Worm (Caenorhabditis elegans) whole organism, young adult: ENCODE results near the gene mig-22.

ENCODE experiments used
- B0261.1 ChIP-seq: sonication (generic microtip); optimal IDR thresholded peaks from 2 replicates; lab custom pipeline; 2016; ENCODE audit warnings: mild to moderate bottlenecking, missing genetic modification characterization, moderate library complexity, missing compliant biosample characterization
- C06A6.2 ChIP-seq: fragments of 200-800 bp; sonication (Bioruptor generic); conservative IDR thresholded peaks from 2 replicates; pipeline ENCODE4 v1.3.6; 2022; ENCODE audit warnings: missing genetic modification characterization, missing compliant biosample characterization
- F10E7.11 ChIP-seq: sonication (generic microtip); optimal IDR thresholded peaks from 2 replicates; lab custom pipeline; 2017; ENCODE audit warnings: mild to moderate bottlenecking, missing genetic modification characterization, moderate library complexity, missing compliant biosample characterization
- F22D6.2 ChIP-seq: sonication (generic microtip); optimal IDR thresholded peaks from 2 replicates; lab custom pipeline; 2016; ENCODE audit warnings: mild to moderate bottlenecking, missing genetic modification characterization, missing compliant biosample characterization
- F52B5.7 ChIP-seq: sonication (generic microtip); optimal IDR thresholded peaks from 2 replicates; lab custom pipeline; 2016; ENCODE audit warnings: mild to moderate bottlenecking, missing genetic modification characterization, missing compliant biosample characterization
- F55B11.4 ChIP-seq: sonication (generic microtip); optimal IDR thresholded peaks from 2 replicates; lab custom pipeline; 2016; ENCODE audit warnings: missing compliant biosample characterization, missing genetic modification characterization, borderline replicate concordance; ENCODE audit not compliant: insufficient read depth
- K11D2.4 ChIP-seq: fragments of 200-800 bp; sonication (Bioruptor generic); IDR thresholded peaks from 2 replicates; pipeline ENCODE4 v1.3.6; 2022; ENCODE audit warnings: missing genetic modification reagents, missing genetic modification characterization, missing compliant biosample characterization
- K12H6.12 ChIP-seq: fragments of 200-800 bp; sonication (Bioruptor generic); optimal IDR thresholded peaks from 2 replicates; lab custom pipeline; 2018; ENCODE audit warnings: mild to moderate bottlenecking, missing genetic modification characterization, missing compliant biosample characterization
- T07F8.4 ChIP-seq: sonication (generic microtip); optimal IDR thresholded peaks from 2 replicates; lab custom pipeline; 2016; ENCODE audit warnings: mild to moderate bottlenecking, missing genetic modification characterization, moderate library complexity, missing compliant biosample characterization
- Y53F4B.3 ChIP-seq: fragments of 200-800 bp; sonication (Bioruptor generic); IDR thresholded peaks from 2 replicates; pipeline ENCODE4 v1.3.6; 2022; ENCODE audit warnings: missing genetic modification reagents, missing genetic modification characterization, missing compliant biosample characterization
- Y53G8AR.9 ChIP-seq: fragments of 200-800 bp; sonication (Bioruptor generic); conservative IDR thresholded peaks from 2 replicates; pipeline ENCODE4 v1.3.6; 2022; ENCODE audit warnings: missing genetic modification reagents, missing genetic modification characterization, missing compliant biosample characterization
- ama-1 ChIP-seq, 3 experiments: fragments of 150-350 bp in 1 of 3; sonication (generic microtip) in 2 of 3; optimal IDR thresholded peaks; 2 replicates each; lab custom pipeline; 2014 to 2018; ENCODE audit warnings: missing biosample characterization in 2 of 3, missing genetic modification characterization in 2 of 3, missing genetic modification reagents in 2 of 3
- atf-7 ChIP-seq: sonication (generic microtip); optimal IDR thresholded peaks from 2 replicates; lab custom pipeline; 2017; ENCODE audit warnings: mild to moderate bottlenecking, missing genetic modification characterization, missing compliant biosample characterization
- cebp-1 ChIP-seq, 2 experiments: fragments of 200-800 bp in 1 of 2; sonication (Bioruptor generic) in 1 of 2; sonication (generic microtip) in 1 of 2; IDR thresholded peaks in 1 of 2; optimal IDR thresholded peaks in 1 of 2; 2 replicates each; pipeline versions ENCODE4 v1.3.6 to Lab custom; 2017 to 2022; ENCODE audit warnings: missing compliant biosample characterization in 2 of 2, missing genetic modification characterization in 2 of 2, mild to moderate bottlenecking in 1 of 2, missing genetic modification reagents in 1 of 2, moderate library complexity in 1 of 2
- ceh-58 ChIP-seq: fragments of 200-800 bp; sonication (Bioruptor generic); IDR thresholded peaks from 2 replicates; pipeline ENCODE4 v1.3.6; 2022; ENCODE audit warnings: missing genetic modification characterization, missing compliant biosample characterization
- die-1 ChIP-seq: sonication (generic microtip); optimal IDR thresholded peaks from 2 replicates; lab custom pipeline; 2016; ENCODE audit warnings: missing genotype, mild to moderate bottlenecking, missing genetic modification characterization, missing compliant biosample characterization
- dox-1 ChIP-seq: fragments of 200-800 bp; sonication (Bioruptor generic); IDR thresholded peaks from 2 replicates; pipeline ENCODE4 v1.3.6; 2022; ENCODE audit warnings: missing genetic modification reagents, missing genetic modification characterization, missing compliant biosample characterization
- ets-4 ChIP-seq: fragments of 200-800 bp; sonication (Bioruptor generic); optimal IDR thresholded peaks from 2 replicates; lab custom pipeline; 2018; ENCODE audit warnings: mild to moderate bottlenecking, missing genetic modification characterization, missing compliant biosample characterization
- fkh-3 ChIP-seq: sonication (generic microtip); optimal IDR thresholded peaks from 2 replicates; lab custom pipeline; 2016; ENCODE audit warnings: mild to moderate bottlenecking, missing genetic modification characterization, missing compliant biosample characterization
- hlh-12 ChIP-seq: sonication (generic microtip); optimal IDR thresholded peaks from 2 replicates; lab custom pipeline; 2016; ENCODE audit warnings: missing genetic modification characterization, missing compliant biosample characterization
- hmg-1.2 ChIP-seq: fragments of 200-800 bp; sonication (Bioruptor generic); IDR thresholded peaks from 2 replicates; pipeline ENCODE4 v1.3.6; 2022; ENCODE audit warnings: missing genetic modification reagents, missing genetic modification characterization, missing compliant biosample characterization
- hmg-20 ChIP-seq: fragments of 200-800 bp; sonication (Bioruptor generic); IDR thresholded peaks from 2 replicates; pipeline ENCODE4 v1.3.6; 2022; ENCODE audit warnings: missing genetic modification reagents, missing genetic modification characterization, missing compliant biosample characterization
- let-607 ChIP-seq, 2 experiments: fragments of 200-800 bp in 1 of 2; sonication (Bioruptor generic) in 1 of 2; sonication (generic microtip) in 1 of 2; optimal IDR thresholded peaks; 2 replicates each; lab custom pipeline; 2016 to 2018; ENCODE audit warnings: mild to moderate bottlenecking in 2 of 2, missing compliant biosample characterization in 2 of 2, missing genetic modification characterization in 2 of 2, moderate library complexity in 2 of 2, missing genotype in 1 of 2
- lin-40 ChIP-seq: sonication (generic microtip); optimal IDR thresholded peaks from 2 replicates; lab custom pipeline; 2016; ENCODE audit warnings: missing genetic modification characterization, mild to moderate bottlenecking, missing compliant biosample characterization, missing genotype, missing genetic modification reagents
- lin-54 ChIP-seq: fragments of 200-800 bp; sonication (Bioruptor generic); optimal IDR thresholded peaks from 2 replicates; lab custom pipeline; 2018; ENCODE audit warnings: mild to moderate bottlenecking, missing genetic modification characterization, missing compliant biosample characterization
- lsl-1 ChIP-seq: fragments of 200-800 bp; sonication (Bioruptor generic); optimal IDR thresholded peaks from 2 replicates; lab custom pipeline; 2018; ENCODE audit warnings: mild to moderate bottlenecking, missing genetic modification characterization, moderate library complexity, missing compliant biosample characterization
- madf-6 ChIP-seq: fragments of 200-800 bp; sonication (Bioruptor generic); IDR thresholded peaks from 2 replicates; pipeline ENCODE4 v1.3.6; 2022; ENCODE audit warnings: missing genetic modification reagents, missing genetic modification characterization, missing compliant biosample characterization
- mxl-1 ChIP-seq: sonication (generic microtip); optimal IDR thresholded peaks from 2 replicates; lab custom pipeline; 2016; ENCODE audit warnings: missing genetic modification characterization, missing compliant biosample characterization
- nfya-2 ChIP-seq: fragments of 200-800 bp; sonication (Bioruptor generic); IDR thresholded peaks from 2 replicates; pipeline ENCODE4 v1.3.6; 2022; ENCODE audit warnings: missing genetic modification reagents, missing genetic modification characterization, missing compliant biosample characterization
- nfyb-1 ChIP-seq: fragments of 200-800 bp; sonication (Bioruptor generic); IDR thresholded peaks from 2 replicates; pipeline ENCODE4 v1.3.6; 2022; ENCODE audit warnings: missing genetic modification reagents, missing genetic modification characterization, missing compliant biosample characterization
- nhr-179 ChIP-seq: sonication (generic microtip); optimal IDR thresholded peaks from 2 replicates; lab custom pipeline; 2016; ENCODE audit warnings: mild to moderate bottlenecking, missing genetic modification characterization, missing compliant biosample characterization
- nhr-80 ChIP-seq: sonication (generic microtip); optimal IDR thresholded peaks from 2 replicates; lab custom pipeline; 2016; ENCODE audit warnings: missing genetic modification characterization, missing compliant biosample characterization
- snpc-1.3 ChIP-seq: sonication (generic microtip); optimal IDR thresholded peaks from 2 replicates; lab custom pipeline; 2017; ENCODE audit warnings: missing genetic modification characterization, mild to moderate bottlenecking, missing compliant biosample characterization, antibody characterized with exemption, moderate library complexity, missing genotype, missing genetic modification reagents; ENCODE audit not compliant: insufficient read depth
- snpc-4 ChIP-seq, 5 experiments: fragments of 150-350 bp in 1 of 5; sonication (generic microtip) in 4 of 5; optimal IDR thresholded peaks; 2 replicates each; lab custom pipeline; 2014 to 2018; ENCODE audit warnings: missing genetic modification characterization in 5 of 5, missing biosample characterization in 3 of 5, antibody characterized with exemption in 2 of 5, mild to moderate bottlenecking in 2 of 5, missing compliant biosample characterization in 2 of 5, missing genotype in 2 of 5, moderate library complexity in 2 of 5, missing genetic modification reagents in 1 of 5
- unc-62 ChIP-seq: fragments of 150-350 bp; optimal IDR thresholded peaks from 2 replicates; lab custom pipeline; 2014; ENCODE audit warnings: missing biosample characterization, missing genetic modification reagents, missing genetic modification characterization
- xnd-1 ChIP-seq: sonication (generic microtip); optimal IDR thresholded peaks from 2 replicates; lab custom pipeline; 2016; ENCODE audit warnings: missing genotype, missing genetic modification reagents, missing genetic modification characterization, missing compliant biosample characterization
- ztf-22 ChIP-seq: fragments of 200-800 bp; sonication (Bioruptor generic); optimal IDR thresholded peaks from 2 replicates; lab custom pipeline; 2018; ENCODE audit warnings: mild to moderate bottlenecking, missing genetic modification characterization, moderate library complexity, missing compliant biosample characterization

The mig-22 gene

DNA sequence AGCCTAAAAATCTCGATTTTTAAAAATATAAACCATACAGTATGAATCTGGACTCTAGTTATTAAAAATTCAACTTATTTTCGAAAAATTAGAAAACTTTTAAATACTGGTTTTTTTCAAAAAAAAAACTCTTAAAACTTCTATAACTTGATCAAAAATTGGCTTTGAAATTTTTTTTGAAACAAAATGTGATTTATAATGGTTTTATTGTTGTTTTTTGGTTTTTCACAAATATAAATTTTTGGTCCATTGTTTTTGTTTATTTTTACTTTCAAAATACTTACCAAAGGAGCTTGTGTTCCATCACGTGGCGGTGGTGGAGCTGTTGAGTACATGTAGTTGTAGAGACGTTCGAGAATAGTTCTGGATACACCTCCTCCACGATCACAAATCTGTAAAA lies 28.9 kb downstream of the mig-22 start:
- no peak for TF ChIP-seq ama-1 (optimal IDR thresholded peaks at IDR 0.05; lab: Kevin White, UChicago)
- no peak for TF ChIP-seq ama-1 (GFP tag; optimal IDR thresholded peaks at IDR 0.05; lab: Kevin White, UChicago)
- no peak for TF ChIP-seq dox-1 (GFP tag; lab: Robert Waterston, UW)
- TF ChIP-seq nhr-179 (tag; lab: Kevin White, UChicago): no peak
- TF ChIP-seq lsl-1: no peak
- no peak for TF ChIP-seq F52B5.7
- TF ChIP-seq T07F8.4 (tag; lab: Kevin White, UChicago): no peak
- TF ChIP-seq F55B11.4 (tag; lab: Kevin White, UChicago): no peak
- TF ChIP-seq F10E7.11 (tag; lab: Kevin White, UChicago): no peak
- TF ChIP-seq, all 124 proteins: peak for 0

DNA sequence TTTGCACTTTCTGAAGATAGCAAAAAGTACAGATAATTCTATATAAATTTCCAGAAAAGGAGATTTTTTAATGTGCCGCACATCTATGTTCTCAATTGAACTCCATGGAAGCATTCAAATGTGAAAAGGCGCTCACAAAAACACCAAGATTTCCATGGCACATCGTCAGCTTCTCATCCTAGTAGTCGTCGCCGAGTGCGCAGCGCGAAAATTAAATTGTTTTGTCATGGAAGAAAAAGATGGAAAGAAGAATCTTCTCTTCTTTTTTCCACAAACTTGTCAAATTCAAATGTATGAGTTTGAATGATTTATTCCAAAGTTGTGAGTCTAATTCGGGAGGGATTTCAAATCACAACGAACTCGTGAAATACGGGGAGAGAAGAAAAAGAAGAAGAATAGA lies 29.8 kb downstream of the mig-22 start:
- TF ChIP-seq atf-7 (tag; lab: Kevin White, UChicago) (no peak), madf-6 (GFP tag; lab: Robert Waterston, UW) (0 out of 2 replicates have a peak, but pooled peaks have one; percentile 10)

DNA sequence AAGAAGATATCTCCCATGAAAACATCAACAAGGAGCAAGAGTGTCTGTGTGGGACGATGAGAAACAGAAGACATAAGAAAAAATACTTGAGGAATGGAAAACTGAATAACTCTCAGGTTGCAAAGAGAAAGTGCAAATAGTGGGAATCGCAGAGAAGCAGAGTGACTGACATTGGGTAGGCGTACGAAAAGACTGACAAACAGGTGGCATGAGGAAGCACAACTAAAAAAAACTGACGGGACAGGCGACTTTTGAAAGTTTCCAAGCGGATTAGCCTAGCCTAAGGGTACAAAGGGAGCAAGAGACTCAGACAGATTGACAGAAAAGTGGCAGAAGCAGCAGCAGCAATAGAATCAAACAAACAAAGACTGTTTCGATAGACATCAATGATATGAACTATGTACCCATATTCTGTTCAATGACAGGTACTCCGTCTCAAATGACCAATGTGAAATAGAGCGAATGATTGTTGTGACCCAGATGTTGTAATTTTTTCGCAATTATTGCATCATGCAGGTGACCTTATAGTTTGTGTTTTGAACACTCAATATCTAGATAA lies 32.7 kb downstream of the mig-22 start:
- TF ChIP-seq ceh-58 (GFP tag; lab: Robert Waterston, UW): no peak
- TF ChIP-seq hmg-20 (GFP tag; lab: Robert Waterston, UW): no peak
- no peak for TF ChIP-seq cebp-1 (GFP tag; IDR thresholded peaks at IDR 0.05; lab: Robert Waterston, UW)
- peak; percentile 55 for TF ChIP-seq cebp-1 (tag; optimal IDR thresholded peaks at IDR 0.05; lab: Kevin White, UChicago)
- 0 out of 2 replicates have a peak, but pooled peaks have one; percentile 13 for TF ChIP-seq C06A6.2 (GFP tag; lab: Robert Waterston, UW)
- TF ChIP-seq K11D2.4 (GFP tag; lab: Robert Waterston, UW): 0 out of 2 replicates have a peak, but pooled peaks have one; percentile 58
- TF ChIP-seq unc-62 (GFP tag; lab: Kevin White, UChicago): peak; percentile 69
- no peak for TF ChIP-seq snpc-4 (GFP tag; optimal IDR thresholded peaks at IDR 0.05; lab: Kevin White, UChicago)
- TF ChIP-seq snpc-4 (tag; optimal IDR thresholded peaks at IDR 0.05; lab: Kevin White, UChicago): peak in 1 of 4 experiments; percentile 1
- TF ChIP-seq Y53F4B.3 (GFP tag; lab: Robert Waterston, UW): no peak
- peak; percentile 47; the same call in 1 of the 2 replicates for TF ChIP-seq dox-1 (GFP tag; lab: Robert Waterston, UW)
- no peak for TF ChIP-seq ets-4
- TF ChIP-seq lin-40 (tag; lab: Kevin White, UChicago): peak; percentile 8
- TF ChIP-seq fkh-3: no peak
- peak; percentile 8 for TF ChIP-seq F22D6.2 (tag; lab: Kevin White, UChicago)
- TF ChIP-seq mxl-1: no peak
- peak; percentile 45 for TF ChIP-seq hmg-1.2 (GFP tag; lab: Robert Waterston, UW)
- no peak for TF ChIP-seq Y53G8AR.9 (GFP tag; lab: Robert Waterston, UW)
- no peak for TF ChIP-seq atf-7 (tag; lab: Kevin White, UChicago)
- peak; percentile 25 for TF ChIP-seq K12H6.12 (tag; lab: Kevin White, UChicago)
- TF ChIP-seq madf-6 (GFP tag; lab: Robert Waterston, UW): peak; percentile 41; the same call in 1 of the 2 replicates
- TF ChIP-seq ztf-22: no peak
- no peak for TF ChIP-seq die-1
- no peak for TF ChIP-seq hlh-12 (tag; lab: Kevin White, UChicago)
- TF ChIP-seq nhr-80 (tag; lab: Kevin White, UChicago): peak; percentile 66
- no peak for TF ChIP-seq xnd-1 (tag; lab: Kevin White, UChicago)
- no peak for TF ChIP-seq T07F8.4 (tag; lab: Kevin White, UChicago)

DNA sequence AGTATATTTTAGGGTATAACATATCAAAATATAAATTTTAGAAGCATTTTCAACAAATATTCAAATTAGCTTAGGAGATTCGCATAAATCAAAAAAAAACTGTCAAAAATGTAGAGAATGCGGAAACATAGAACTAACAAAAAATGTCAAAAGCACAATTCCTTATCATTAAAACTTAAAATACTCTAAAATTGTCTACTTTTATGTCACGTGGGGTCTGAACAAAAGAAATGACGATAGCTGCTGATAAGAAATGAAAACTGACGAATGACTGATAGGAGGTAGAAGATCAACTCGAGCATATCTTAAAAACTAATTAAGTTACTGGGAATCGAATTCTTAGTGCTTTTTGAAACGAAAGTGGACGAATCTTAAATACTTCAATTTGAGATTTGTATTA lies 33.5 kb downstream of the mig-22 start:
- TF ChIP-seq mxl-1: no peak
- TF ChIP-seq let-607 (tag; optimal IDR thresholded peaks at IDR 0.05; lab: Kevin White, UChicago): peak in 1 of 2 experiments; percentile 42
- TF ChIP-seq unc-62 (GFP tag; lab: Kevin White, UChicago): peak; percentile 55
- TF ChIP-seq nfya-2 (GFP tag; lab: Robert Waterston, UW): no peak
- peak; percentile 35 for TF ChIP-seq nhr-80 (tag; lab: Kevin White, UChicago)
- no peak for TF ChIP-seq nfyb-1 (GFP tag; lab: Robert Waterston, UW)
- no peak for TF ChIP-seq F52B5.7
- TF ChIP-seq snpc-1.3 (tag; lab: Kevin White, UChicago): peak; percentile 1
- TF ChIP-seq B0261.1: no peak
- TF ChIP-seq lin-54 (GFP tag; lab: Kevin White, UChicago): peak; percentile 6
